Worm (Caenorhabditis elegans) whole organism, mixed stage, embryonic: Measurements from ENCODE around the gene col-130.

Experiments
- ceh-39 ChIP-seq: fragments of 150-350 bp; optimal IDR thresholded peaks from 2 replicates; lab custom pipeline; 2014; ENCODE audit warnings: missing biosample characterization, missing genetic modification characterization
- ceh-83 ChIP-seq: fragments of 200-800 bp; sonication (Bioruptor generic); optimal IDR thresholded peaks from 2 replicates; lab custom pipeline; 2018; ENCODE audit warnings: mild to moderate bottlenecking, missing genetic modification characterization, missing compliant biosample characterization
- ces-1 ChIP-seq: fragments of 150-350 bp; optimal IDR thresholded peaks from 2 replicates; lab custom pipeline; 2014; ENCODE audit warnings: missing biosample characterization, missing genetic modification reagents, missing genetic modification characterization
- elt-1 ChIP-seq: sonication (generic microtip); optimal IDR thresholded peaks from 2 replicates; lab custom pipeline; 2017; ENCODE audit warnings: missing genetic modification characterization, mild to moderate bottlenecking, missing compliant biosample characterization, antibody characterized with exemption, moderate library complexity, borderline replicate concordance; ENCODE audit not compliant: insufficient read depth
- ham-2 ChIP-seq: fragments of 200-800 bp; sonication (Bioruptor generic); optimal IDR thresholded peaks from 2 replicates; lab custom pipeline; 2018; ENCODE audit warnings: mild to moderate bottlenecking, missing genetic modification characterization, missing compliant biosample characterization
- lin-13 ChIP-seq: fragments of 150-350 bp; optimal IDR thresholded peaks from 2 replicates; lab custom pipeline; 2014; ENCODE audit warnings: missing biosample characterization, missing genetic modification characterization
- mep-1 ChIP-seq: fragments of 150-350 bp; optimal IDR thresholded peaks from 2 replicates; lab custom pipeline; 2017; ENCODE audit warnings: missing biosample characterization, missing genetic modification reagents, missing genetic modification characterization, inconsistent platforms
- nhr-237 ChIP-seq: fragments of 150-350 bp; optimal IDR thresholded peaks from 2 replicates; lab custom pipeline; 2014; ENCODE audit warnings: missing biosample characterization, missing genetic modification characterization
- nhr-76 ChIP-seq: sonication (generic microtip); optimal IDR thresholded peaks from 2 replicates; lab custom pipeline; 2017; ENCODE audit warnings: missing biosample characterization, missing genetic modification characterization
- ztf-11 ChIP-seq: fragments of 150-350 bp; optimal IDR thresholded peaks from 2 replicates; lab custom pipeline; 2014; ENCODE audit warnings: missing biosample characterization, missing genetic modification characterization

- TF ChIP-seq ztf-11 (tag; lab: Kevin White, UChicago) (no peak), ces-1 (no peak), elt-1 (tag; lab: Kevin White, UChicago) (no peak), ceh-39 (no peak), ceh-83 (GFP tag; lab: Kevin White, UChicago) (no peak), nhr-237 (no peak), nhr-76 (no peak), lin-13 (tag; lab: Kevin White, UChicago) (no peak), mep-1 (tag; lab: Kevin White, UChicago) (no peak), ham-2 (no peak)
Measured at ce11 chrIV:12410167-12410566, 18.1 kb downstream of the col-130 start, which contains the start of gene acl-13.
